Worm (Caenorhabditis elegans): Measurements from ENCODE around the gene srt-70.

The srt-70 gene

DNA sequence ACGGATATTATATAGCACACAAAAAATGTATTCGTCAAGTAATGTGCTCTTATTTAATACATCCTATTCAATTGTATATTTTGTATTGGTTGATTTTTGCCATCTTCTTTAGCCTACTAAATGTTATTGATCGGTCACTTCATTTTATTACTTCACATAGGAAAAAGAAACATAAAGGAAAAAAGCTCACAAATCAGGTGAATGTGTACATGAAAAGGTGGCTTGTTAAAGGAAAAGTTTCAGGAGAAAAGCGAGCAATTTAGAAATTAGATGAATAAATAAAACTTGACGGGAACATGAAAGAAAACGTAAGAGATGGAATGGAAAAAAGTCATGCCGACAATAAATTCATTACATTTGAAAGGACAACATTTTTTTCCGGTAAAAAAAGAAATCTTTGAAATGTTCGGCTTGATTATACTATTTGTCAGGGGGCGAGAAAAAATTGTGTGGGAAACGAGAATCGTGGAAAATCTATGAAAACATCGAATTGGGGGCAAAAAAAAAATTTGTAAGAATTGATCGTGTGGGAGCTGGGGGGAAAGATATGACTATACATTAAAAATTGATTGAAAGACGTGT, 16.2 kb upstream of the srt-70 start (continued):
- no peak for TF ChIP-seq ets-4 (GFP tag; optimal IDR thresholded peaks at IDR 0.05)
- TF ChIP-seq cebp-2 (GFP tag; IDR thresholded peaks at IDR 0.05): no peak
- 0 out of 2 replicates have a peak, but pooled peaks have one; percentile 34 for TF ChIP-seq B0336.3 (GFP tag; IDR thresholded peaks at IDR 0.05)

DNA sequence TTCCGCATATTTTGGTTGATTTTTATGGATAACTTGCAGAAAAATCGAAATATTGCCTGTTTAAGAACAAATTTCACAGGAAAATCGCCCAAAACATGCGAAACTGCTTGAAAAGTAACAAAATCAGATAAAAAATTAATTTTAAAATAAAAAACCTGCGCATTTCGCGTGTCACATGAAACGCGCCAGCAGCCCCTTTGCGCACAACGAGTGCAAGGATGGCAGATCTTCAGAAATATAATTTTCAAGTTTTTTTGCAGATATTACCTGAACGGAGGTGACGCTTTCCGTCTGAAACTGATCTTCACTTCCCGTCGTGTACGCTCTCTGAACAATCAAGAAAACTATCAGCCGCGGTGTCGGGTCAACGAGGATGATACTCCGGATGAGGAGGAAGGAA, 15.6 kb upstream of the srt-70 start:
- 0 out of 2 replicates have a peak, but pooled peaks have one; percentile 61 for TF ChIP-seq madf-3 (GFP tag; IDR thresholded peaks at IDR 0.05)
- peak; percentile 92 for TF ChIP-seq ztf-18 (tag; optimal IDR thresholded peaks at IDR 0.05)
- peak; percentile 31; the same call in 1 of the 2 replicates for TF ChIP-seq madf-6 (GFP tag; IDR thresholded peaks at IDR 0.05)
- TF ChIP-seq nfya-2 (GFP tag; IDR thresholded peaks at IDR 0.05): no peak
- no peak for TF ChIP-seq cebp-1 (GFP tag; IDR thresholded peaks at IDR 0.05)
- peak; percentile 36 for TF ChIP-seq cebp-1 (tag; optimal IDR thresholded peaks at IDR 0.05)
- TF ChIP-seq ceh-79 (tag; optimal IDR thresholded peaks at IDR 0.05): no peak
- peak; percentile 77 for TF ChIP-seq mcd-1 (GFP tag; IDR thresholded peaks at IDR 0.05)
- peak; percentile 45 for TF ChIP-seq snpc-3.4 (tag; optimal IDR thresholded peaks at IDR 0.05)
- TF ChIP-seq nhr-80 (tag; optimal IDR thresholded peaks at IDR 0.05): peak; percentile 8
- peak; percentile 9 for TF ChIP-seq F23B12.7 (tag; optimal IDR thresholded peaks at IDR 0.05; ENCODE audit: insufficient read depth)
- 0 out of 2 replicates have a peak, but pooled peaks have one; percentile 16 for TF ChIP-seq D2030.7 (GFP tag; IDR thresholded peaks at IDR 0.05)
- TF ChIP-seq rec-8 (tag; optimal IDR thresholded peaks at IDR 0.05): no peak
- TF ChIP-seq lsl-1 (GFP tag; optimal IDR thresholded peaks at IDR 0.05): peak; percentile 15
- no peak for TF ChIP-seq snpc-4 (GFP tag; optimal IDR thresholded peaks at IDR 0.05)
- no peak for TF ChIP-seq snpc-4 (tag; optimal IDR thresholded peaks at IDR 0.05)
- peak in 2 of 3 experiments; percentile 22 to 47 for TF ChIP-seq lin-35 (GFP tag; optimal IDR thresholded peaks at IDR 0.05)
- TF ChIP-seq Y53G8AR.9 (GFP tag; conservative IDR thresholded peaks at IDR 0.05): 0 out of 2 replicates have a peak, but pooled peaks have one; percentile 46
- no peak for TF ChIP-seq hsf-1 (GFP tag; IDR thresholded peaks at IDR 0.05)
- peak; percentile 16; the same call in 1 of the 2 replicates for TF ChIP-seq nfyb-1 (GFP tag; IDR thresholded peaks at IDR 0.05)
- no peak for TF ChIP-seq ceh-100 (GFP tag; IDR thresholded peaks at IDR 0.05)
- peak; percentile 72 for TF ChIP-seq dox-1 (GFP tag; IDR thresholded peaks at IDR 0.05)
- no peak for TF ChIP-seq F39B2.1 (GFP tag; IDR thresholded peaks at IDR 0.05)
- peak; percentile 19; the same call in 1 of the 2 replicates for TF ChIP-seq F33H1.4 (GFP tag; IDR thresholded peaks at IDR 0.05)
- peak; percentile 44 for TF ChIP-seq lin-54 (GFP tag; optimal IDR thresholded peaks at IDR 0.05)

DNA sequence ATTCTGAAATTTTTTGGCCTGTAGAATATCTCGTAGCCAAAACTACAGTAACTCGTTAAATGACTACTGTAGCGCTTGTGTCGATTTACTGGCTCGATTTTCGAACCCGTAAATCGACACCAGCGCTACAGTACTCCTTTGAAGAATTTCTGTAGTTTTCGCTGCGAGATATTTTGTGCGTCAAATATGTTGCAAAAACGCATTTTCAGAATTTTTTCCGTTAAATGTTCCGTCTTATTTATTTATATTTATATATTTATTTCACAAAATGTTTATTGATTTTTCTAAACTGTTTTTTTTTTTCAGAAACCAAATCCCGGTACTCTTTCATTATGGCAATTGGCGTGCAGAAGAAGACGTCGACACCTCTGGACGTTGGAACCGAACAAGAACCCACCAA, 14.4 kb upstream of the srt-70 start, which contains the start of gene natc-2:
TSS of gene natc-2 (plus strand) at position 301 of the 400 bp plus-strand sequence.
- TF ChIP-seq sdz-38 (tag; optimal IDR thresholded peaks at IDR 0.05): no peak
- no peak for TF ChIP-seq F37B4.10 (GFP tag; IDR thresholded peaks at IDR 0.05)
- TF ChIP-seq ZK185.1 (tag; optimal IDR thresholded peaks at IDR 0.05; ENCODE audit: poor library complexity, severe bottlenecking): no peak
- peak; percentile 24 for TF ChIP-seq lsl-1 (GFP tag; optimal IDR thresholded peaks at IDR 0.05)

DNA sequence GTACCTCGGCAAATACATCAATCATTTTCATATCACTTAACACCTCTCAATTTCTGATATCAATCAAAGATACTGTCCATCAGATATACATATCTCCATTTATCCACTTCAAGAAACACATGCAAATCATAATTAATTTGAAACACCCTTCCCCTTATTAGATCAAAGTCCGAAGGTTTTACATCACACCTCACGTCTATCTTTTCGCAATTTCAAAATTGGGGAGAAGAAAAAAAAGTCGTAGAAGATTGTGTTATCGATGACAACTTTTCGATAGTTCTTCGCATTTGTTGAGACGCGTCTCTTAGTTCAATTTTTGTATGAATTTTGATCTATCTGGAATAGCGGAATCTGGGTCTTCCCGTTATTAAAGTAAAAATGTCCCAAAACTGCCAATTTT, 13.9 kb upstream of the srt-70 start:
- TF ChIP-seq B0019.2 (GFP tag; conservative IDR thresholded peaks at IDR 0.05): no peak
- no peak for TF ChIP-seq mel-28 (tag; optimal IDR thresholded peaks at IDR 0.05; ENCODE audit: borderline replicate concordance)
- peak; percentile 32 for TF ChIP-seq ZK185.1 (tag; optimal IDR thresholded peaks at IDR 0.05; ENCODE audit: poor library complexity, severe bottlenecking)
- no peak for TF ChIP-seq Y79H2A.3 (GFP tag; conservative IDR thresholded peaks at IDR 0.05)
- peak; percentile 24 for TF ChIP-seq nhr-80 (tag; optimal IDR thresholded peaks at IDR 0.05)
- no peak for TF ChIP-seq hmg-20 (GFP tag; IDR thresholded peaks at IDR 0.05)
- no peak for TF ChIP-seq madf-8 (GFP tag; conservative IDR thresholded peaks at IDR 0.05)
- TF ChIP-seq ceh-40 (GFP tag; IDR thresholded peaks at IDR 0.05): no peak
- TF ChIP-seq tbp1 (GFP tag; optimal IDR thresholded peaks at IDR 0.05): no peak
- TF ChIP-seq madf-3 (GFP tag; IDR thresholded peaks at IDR 0.05): no peak
- TF ChIP-seq ekl-4 (GFP tag; IDR thresholded peaks at IDR 0.05): no peak
- no peak for TF ChIP-seq snpc-1.3 (tag; optimal IDR thresholded peaks at IDR 0.05; ENCODE audit: insufficient read depth)
- TF ChIP-seq tbx-9 (tag; optimal IDR thresholded peaks at IDR 0.05; ENCODE audit: borderline replicate concordance): no peak
- no peak for TF ChIP-seq tlf-1 (GFP tag; optimal IDR thresholded peaks at IDR 0.05)
- no peak for TF ChIP-seq hmg-1.2 (GFP tag; IDR thresholded peaks at IDR 0.05)
- no peak for TF ChIP-seq dpff-1 (tag; optimal IDR thresholded peaks at IDR 0.05)

All from whole organism, young adult.